Fruit fly (Drosophila melanogaster): ENCODE measurements around the gene Oseg5.
A peak's percentile ranks its signal among the peaks of the same experiment; 100 is the strongest.

The Oseg5 gene

DNA sequence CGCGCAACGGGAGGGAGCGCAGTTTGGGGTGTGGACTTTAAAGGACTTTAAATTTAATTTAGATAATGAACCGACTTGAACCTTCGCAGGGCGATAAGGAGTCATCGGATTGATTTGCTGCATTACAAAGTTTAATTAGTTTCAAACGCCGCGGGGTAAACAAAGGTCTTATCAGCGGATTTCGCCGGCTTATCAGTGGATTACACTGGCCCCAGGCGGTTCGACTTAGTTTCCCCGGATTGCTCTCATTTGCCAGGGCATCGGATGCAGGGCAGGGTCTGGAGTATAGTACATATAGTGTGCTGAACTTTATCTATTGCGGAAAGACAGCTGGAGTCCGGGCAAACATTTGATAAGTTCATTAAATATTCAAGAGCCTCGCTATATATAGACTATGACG, 42.8 kb upstream of the Oseg5 start:
- TF ChIP-seq Myb (GFP tag; optimal IDR thresholded peaks at IDR 0.05) = no peak
- peak; percentile 44 for TF ChIP-seq CG15479 (GFP tag; optimal IDR thresholded peaks at IDR 0.05)
- TF ChIP-seq hbn (GFP tag; IDR thresholded peaks at IDR 0.05; ENCODE audit: partially characterized antibody) = no peak
- TF ChIP-seq jumu (GFP tag; optimal IDR thresholded peaks at IDR 0.05) = no peak
- no peak for TF ChIP-seq fd96Cb (tag; optimal IDR thresholded peaks at IDR 0.05)
- TF ChIP-seq hkb (optimal IDR thresholded peaks at IDR 0.05) = no peak
- TF ChIP-seq hkb (GFP tag; IDR thresholded peaks at IDR 0.05) = no peak
- TF ChIP-seq Elba2 (GFP tag; optimal IDR thresholded peaks at IDR 0.05) = no peak
- TF ChIP-seq Gsc (GFP tag; IDR thresholded peaks at IDR 0.05) = no peak
- no peak for TF ChIP-seq CG4617 (GFP tag; optimal IDR thresholded peaks at IDR 0.05; ENCODE audit: borderline replicate concordance)
- no peak for TF ChIP-seq CG42726 (GFP tag; IDR thresholded peaks at IDR 0.05; ENCODE audit: partially characterized antibody)
- no peak for TF ChIP-seq nerfin-1 (tag; optimal IDR thresholded peaks at IDR 0.05)
- TF ChIP-seq CG1024 (GFP tag; IDR thresholded peaks at IDR 0.05) = no peak
- TF ChIP-seq CG3995 (GFP tag; optimal IDR thresholded peaks at IDR 0.05) = no peak
- TF ChIP-seq Eip74EF (GFP tag; optimal IDR thresholded peaks at IDR 0.05) = peak in 1 of 2 experiments; percentile 15
- TF ChIP-seq dysf (GFP tag; IDR thresholded peaks at IDR 0.05) = no peak
- no peak for TF ChIP-seq Hmx (GFP tag; optimal IDR thresholded peaks at IDR 0.05)
- no peak for TF ChIP-seq kni (GFP tag; optimal IDR thresholded peaks at IDR 0.05)
- no peak for TF ChIP-seq Spps (tag; optimal IDR thresholded peaks at IDR 0.05)
- peak; percentile 69 for TF ChIP-seq gem (tag; optimal IDR thresholded peaks at IDR 0.05)
- peak; percentile 32 for TF ChIP-seq Med (GFP tag)
- no peak for TF ChIP-seq CG3163 (GFP tag; optimal IDR thresholded peaks at IDR 0.05)
- TF ChIP-seq sens (GFP tag) = peak; percentile 2
- no peak for TF ChIP-seq CG10366 (GFP tag; IDR thresholded peaks at IDR 0.05)
- TF ChIP-seq zen (tag; optimal IDR thresholded peaks at IDR 0.05) = no peak
- no peak for TF ChIP-seq exex (tag; optimal IDR thresholded peaks at IDR 0.05)
- TF ChIP-seq CG34376 (GFP tag; optimal IDR thresholded peaks at IDR 0.05) = peak; percentile 44
- TF ChIP-seq CoRest (tag; optimal IDR thresholded peaks at IDR 0.05) = no peak
- TF ChIP-seq Ets65A (GFP tag) = peak; percentile 75
- no peak for TF ChIP-seq en (GFP tag; optimal IDR thresholded peaks at IDR 0.05)
- TF ChIP-seq caup (GFP tag; optimal IDR thresholded peaks at IDR 0.05; ENCODE audit: severe bottlenecking) = no peak
- TF ChIP-seq CG5245 (GFP tag; optimal IDR thresholded peaks at IDR 0.05) = no peak
- TF ChIP-seq mld (GFP tag; IDR thresholded peaks at IDR 0.05; ENCODE audit: partially characterized antibody) = no peak
- no peak for TF ChIP-seq CG7786 (GFP tag; optimal IDR thresholded peaks at IDR 0.05)
- no peak for TF ChIP-seq ERR (GFP tag; optimal IDR thresholded peaks at IDR 0.05)
- TF ChIP-seq CG4282 (GFP tag; optimal IDR thresholded peaks at IDR 0.05) = no peak
- no peak for TF ChIP-seq CG9932 (GFP tag; IDR thresholded peaks at IDR 0.05)
- no peak for TF ChIP-seq NfI (GFP tag; optimal IDR thresholded peaks at IDR 0.05)
- no peak for TF ChIP-seq aop (GFP tag; IDR thresholded peaks at IDR 0.05)
- TF ChIP-seq onecut (GFP tag; IDR thresholded peaks at IDR 0.05) = no peak
- TF ChIP-seq jigr1 (GFP tag; IDR thresholded peaks at IDR 0.05) = no peak
- TF ChIP-seq mirr (GFP tag; optimal IDR thresholded peaks at IDR 0.05) = no peak
- TF ChIP-seq Hr78 (GFP tag; optimal IDR thresholded peaks at IDR 0.05) = peak in 1 of 2 experiments; percentile 10
- no peak for TF ChIP-seq H2.0 (GFP tag; IDR thresholded peaks at IDR 0.05)
- no peak for TF ChIP-seq B-H1 (GFP tag; IDR thresholded peaks at IDR 0.05)
- TF ChIP-seq CG31388 (GFP tag; optimal IDR thresholded peaks at IDR 0.05) = no peak
- TF ChIP-seq Meics (GFP tag; optimal IDR thresholded peaks at IDR 0.05) = no peak
- TF ChIP-seq CG43689 (GFP tag; IDR thresholded peaks at IDR 0.05) = no peak

Data from whole organism, embryonic.